Worm (Caenorhabditis elegans): ENCODE data around the gene R03H10.4.

Gene R03H10.4

ce11 chrII:4134688-4135087, 33.6 kb downstream of the R03H10.4 start:
- TF ChIP-seq fkh-10 (GFP tag; optimal IDR thresholded peaks at IDR 0.05) (peak; percentile 32), xbp-1 (tag; optimal IDR thresholded peaks at IDR 0.05) (no peak), nhr-47 (tag; optimal IDR thresholded peaks at IDR 0.05) (peak; percentile 16), unc-98 (GFP tag; IDR thresholded peaks at IDR 0.05) (no peak), lin-14 (GFP tag; optimal IDR thresholded peaks at IDR 0.05) (peak; percentile 72), unc-86 (tag; optimal IDR thresholded peaks at IDR 0.05) (peak; percentile 60), tbx-2 (tag; optimal IDR thresholded peaks at IDR 0.05) (peak; percentile 6), fkh-8 (tag; optimal IDR thresholded peaks at IDR 0.05) (peak; percentile 47)

ce11 chrII:4133332-4133731, 35.0 kb downstream of the R03H10.4 start:
- no peak for TF ChIP-seq rnt-1 (tag; optimal IDR thresholded peaks at IDR 0.05)
- TF ChIP-seq ceh-8 (GFP tag; optimal IDR thresholded peaks at IDR 0.05): no peak
- no peak for TF ChIP-seq nhr-237 (tag; optimal IDR thresholded peaks at IDR 0.05)
- peak; percentile 9 for TF ChIP-seq nhr-71 (tag; optimal IDR thresholded peaks at IDR 0.05)
- peak; percentile 98 for TF ChIP-seq fkh-10 (GFP tag; optimal IDR thresholded peaks at IDR 0.05)
- TF ChIP-seq nhr-47 (tag; optimal IDR thresholded peaks at IDR 0.05): peak; percentile 4
- peak; percentile 74 for TF ChIP-seq lin-14 (GFP tag; optimal IDR thresholded peaks at IDR 0.05)
- peak; percentile 31 for TF ChIP-seq irx-1 (tag; optimal IDR thresholded peaks at IDR 0.05)

- TF ChIP-seq unc-86 (tag; optimal IDR thresholded peaks at IDR 0.05) (peak; percentile 29), lin-14 (GFP tag; optimal IDR thresholded peaks at IDR 0.05) (peak; percentile 28)
These were observed 38.1 kb downstream of the R03H10.4 start for ce11 chrII:4130074-4130663.

- no peak for TF ChIP-seq skn-1 (tag; optimal IDR thresholded peaks at IDR 0.05)
- no peak for TF ChIP-seq isw-1 (GFP tag; IDR thresholded peaks at IDR 0.05)
- TF ChIP-seq blmp-1 (tag; optimal IDR thresholded peaks at IDR 0.05): no peak
- TF ChIP-seq lin-13 (GFP tag; optimal IDR thresholded peaks at IDR 0.05): no peak
- TF ChIP-seq snu-23 (GFP tag; optimal IDR thresholded peaks at IDR 0.05): no peak
- no peak for TF ChIP-seq aly-2 (tag; optimal IDR thresholded peaks at IDR 0.05)
- TF ChIP-seq nhr-77 (tag; optimal IDR thresholded peaks at IDR 0.05): no peak
- TF ChIP-seq snpc-4 (tag; optimal IDR thresholded peaks at IDR 0.05): no peak
- no peak for TF ChIP-seq nhr-237 (tag; optimal IDR thresholded peaks at IDR 0.05)
- no peak for TF ChIP-seq nhr-20 (tag; optimal IDR thresholded peaks at IDR 0.05)
These were observed 38.9 kb downstream of the R03H10.4 start for ce11 chrII:4129450-4129849.

- TF ChIP-seq fkh-4 (tag; optimal IDR thresholded peaks at IDR 0.05; ENCODE audit: borderline replicate concordance) (no peak), aha-1 (tag; optimal IDR thresholded peaks at IDR 0.05) (no peak), lin-14 (GFP tag; optimal IDR thresholded peaks at IDR 0.05) (no peak), aly-2 (tag; optimal IDR thresholded peaks at IDR 0.05) (no peak), pqm-1 (tag; optimal IDR thresholded peaks at IDR 0.05) (no peak), dsc-1 (tag; optimal IDR thresholded peaks at IDR 0.05) (no peak), elt-2 (tag; optimal IDR thresholded peaks at IDR 0.05) (no peak), nhr-19 (GFP tag; conservative IDR thresholded peaks at IDR 0.05) (no peak), tlp-1 (tag; optimal IDR thresholded peaks at IDR 0.05) (no peak), jun-1 (tag; optimal IDR thresholded peaks at IDR 0.05) (no peak), lir-3 (tag; optimal IDR thresholded peaks at IDR 0.05; ENCODE audit: poor library complexity) (no peak), blmp-1 (tag; optimal IDR thresholded peaks at IDR 0.05) (no peak), nhr-90 (tag; optimal IDR thresholded peaks at IDR 0.05; ENCODE audit: poor library complexity) (no peak), unc-86 (tag; optimal IDR thresholded peaks at IDR 0.05) (no peak), nhr-20 (tag; optimal IDR thresholded peaks at IDR 0.05) (no peak), lin-15B (tag; optimal IDR thresholded peaks at IDR 0.05) (no peak), hlh-4 (tag; optimal IDR thresholded peaks at IDR 0.05) (no peak), ceh-63 (GFP tag; optimal IDR thresholded peaks at IDR 0.05) (no peak)
These were observed 43.1 kb downstream of the R03H10.4 start for ce11 chrII:4125239-4125638.

All from whole organism, L1 larva.